Worm (Caenorhabditis elegans): ENCODE data around the gene nhr-223.
"Not testable (repeated sequence)": the region's sequence is repeated elsewhere in the genome, so short reads cannot be mapped to it uniquely, and the experiment has no call there.

DNA sequence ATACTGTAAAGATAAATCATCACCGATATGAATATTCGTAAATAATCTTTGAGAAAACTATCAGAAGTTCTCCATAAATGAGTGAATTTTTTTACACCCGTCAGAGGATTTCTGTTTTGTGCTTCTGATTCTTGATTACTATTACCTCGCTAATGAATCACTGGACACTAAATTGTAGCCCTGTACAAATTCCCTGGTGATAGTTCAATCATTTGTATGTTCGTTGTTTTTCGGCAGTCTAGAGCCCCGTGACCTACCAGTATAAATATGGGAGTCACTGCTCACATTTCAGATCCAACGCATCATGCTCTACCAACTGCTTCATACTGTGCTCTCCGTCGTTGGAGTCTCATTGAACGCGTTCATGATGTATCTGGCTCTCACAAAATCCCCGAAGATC, 6.9 kb downstream of the nhr-223 start, which contains the start of gene srd-27:
- not testable (repeated sequence) for TF ChIP-seq elt-2 (tag; optimal IDR thresholded peaks at IDR 0.05); ceh-45 (GFP tag; IDR thresholded peaks at IDR 0.05); rnt-1 (tag; optimal IDR thresholded peaks at IDR 0.05); fkh-10 (GFP tag; optimal IDR thresholded peaks at IDR 0.05); nhr-11 (tag; optimal IDR thresholded peaks at IDR 0.05); pag-3 (tag; optimal IDR thresholded peaks at IDR 0.05; ENCODE audit: borderline replicate concordance)
